Worm (Caenorhabditis elegans): Measurements from ENCODE around the gene mrps-17.

mrps-17 gene

DNA sequence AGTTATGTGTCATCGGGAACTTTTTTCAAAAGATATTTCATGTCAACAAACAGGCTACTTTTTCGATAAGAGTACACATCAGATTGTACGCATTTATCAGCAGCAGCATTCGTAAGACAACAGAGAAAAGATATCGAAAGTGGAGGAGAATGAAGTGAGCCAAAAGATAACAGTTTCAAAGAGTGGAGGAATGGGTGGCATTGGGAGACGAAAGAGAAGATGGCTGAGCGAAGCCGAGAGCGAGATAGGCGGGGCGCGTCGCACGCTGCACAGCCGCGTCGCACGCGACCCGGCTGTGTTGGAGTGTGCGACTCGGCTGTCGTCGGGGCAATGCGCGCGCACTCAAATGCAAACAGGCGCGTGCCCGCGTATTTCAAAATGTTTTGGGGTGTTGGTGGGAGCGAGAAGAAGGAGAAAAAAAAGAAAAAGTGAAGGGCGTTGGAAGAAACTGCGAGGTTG is 32.5 kb upstream of the mrps-17 start:
- TF ChIP-seq egl-27 (tag; optimal IDR thresholded peaks at IDR 0.05), result peak; percentile 43
- TF ChIP-seq nhr-67 (tag; optimal IDR thresholded peaks at IDR 0.05), result no peak
- no peak for TF ChIP-seq ceh-9 (tag; optimal IDR thresholded peaks at IDR 0.05)
- TF ChIP-seq aly-2 (tag; optimal IDR thresholded peaks at IDR 0.05), result no peak
- TF ChIP-seq ZK546.5 (tag; optimal IDR thresholded peaks at IDR 0.05), result no peak
- TF ChIP-seq skn-1 (tag; optimal IDR thresholded peaks at IDR 0.05), result no peak
- no peak for TF ChIP-seq hmg-11 (tag; optimal IDR thresholded peaks at IDR 0.05)
- TF ChIP-seq nhr-23 (tag; optimal IDR thresholded peaks at IDR 0.05), result peak; percentile 75
- TF ChIP-seq elt-2 (tag; optimal IDR thresholded peaks at IDR 0.05), result peak; percentile 99
- TF ChIP-seq sea-2 (GFP tag; optimal IDR thresholded peaks at IDR 0.05), result no peak
- TF ChIP-seq pqm-1 (tag; optimal IDR thresholded peaks at IDR 0.05), result peak; percentile 94
- peak; percentile 49 for TF ChIP-seq snpc-4 (tag; optimal IDR thresholded peaks at IDR 0.05)
- TF ChIP-seq egl-5 (tag; optimal IDR thresholded peaks at IDR 0.05), result no peak
- no peak for TF ChIP-seq zag-1 (tag; optimal IDR thresholded peaks at IDR 0.05)
- TF ChIP-seq ceh-16 (tag; optimal IDR thresholded peaks at IDR 0.05), result no peak
- TF ChIP-seq unc-39 (tag; optimal IDR thresholded peaks at IDR 0.05), result no peak
- TF ChIP-seq lin-15B (tag; optimal IDR thresholded peaks at IDR 0.05), result peak; percentile 84
- no peak for TF ChIP-seq ceh-82 (tag; optimal IDR thresholded peaks at IDR 0.05)
- peak in 2 of 3 experiments; percentile 8 to 36 for TF ChIP-seq elt-3 (tag; optimal IDR thresholded peaks at IDR 0.05)
- peak; percentile 72 for TF ChIP-seq ceh-28 (tag; optimal IDR thresholded peaks at IDR 0.05)
- TF ChIP-seq fkh-2 (tag; optimal IDR thresholded peaks at IDR 0.05), result no peak
- TF ChIP-seq lin-39 (tag; optimal IDR thresholded peaks at IDR 0.05), result peak; percentile 97
- peak; percentile 92 for TF ChIP-seq nhr-25 (tag; optimal IDR thresholded peaks at IDR 0.05)
- TF ChIP-seq nhr-12 (tag; optimal IDR thresholded peaks at IDR 0.05), result no peak
- TF ChIP-seq fos-1 (tag; optimal IDR thresholded peaks at IDR 0.05), result peak; percentile 33
- no peak for TF ChIP-seq daf-12 (tag; optimal IDR thresholded peaks at IDR 0.05)
- TF ChIP-seq nhr-77 (tag; optimal IDR thresholded peaks at IDR 0.05), result peak; percentile 71
- TF ChIP-seq mml-1 (tag; optimal IDR thresholded peaks at IDR 0.05), result no peak
- no peak for TF ChIP-seq unc-62 (GFP tag; optimal IDR thresholded peaks at IDR 0.05)
- TF ChIP-seq ztf-4 (tag; optimal IDR thresholded peaks at IDR 0.05), result no peak
- peak; percentile 25 for TF ChIP-seq elt-1 (tag; optimal IDR thresholded peaks at IDR 0.05)
- no peak for TF ChIP-seq nhr-237 (tag; optimal IDR thresholded peaks at IDR 0.05)
- no peak for TF ChIP-seq eor-1 (tag; optimal IDR thresholded peaks at IDR 0.05)
- no peak for TF ChIP-seq ztf-11 (tag; optimal IDR thresholded peaks at IDR 0.05)
- peak; percentile 60 for TF ChIP-seq mdl-1 (tag; optimal IDR thresholded peaks at IDR 0.05)
- peak; percentile 97 for TF ChIP-seq nfya-1 (tag; optimal IDR thresholded peaks at IDR 0.05; ENCODE audit: insufficient read depth)
- TF ChIP-seq nhr-28 (tag; optimal IDR thresholded peaks at IDR 0.05), result no peak
- peak; percentile 86 for TF ChIP-seq pha-4 (tag; optimal IDR thresholded peaks at IDR 0.05)
- TF ChIP-seq tbx-2 (tag; optimal IDR thresholded peaks at IDR 0.05), result peak; percentile 62
- TF ChIP-seq ama-1 (optimal IDR thresholded peaks at IDR 0.05), result peak; percentile 50
- TF ChIP-seq jun-1 (tag; optimal IDR thresholded peaks at IDR 0.05), result peak; percentile 92
- TF ChIP-seq R02D3.7 (tag; optimal IDR thresholded peaks at IDR 0.05), result peak; percentile 50
- TF ChIP-seq nhr-43 (tag; optimal IDR thresholded peaks at IDR 0.05; ENCODE audit: poor library complexity, severe bottlenecking), result peak; percentile 74
- TF ChIP-seq fkh-10 (GFP tag; optimal IDR thresholded peaks at IDR 0.05), result no peak
- TF ChIP-seq nhr-11 (tag; optimal IDR thresholded peaks at IDR 0.05), result peak; percentile 44
- TF ChIP-seq nhr-76 (tag; optimal IDR thresholded peaks at IDR 0.05), result no peak
- peak; percentile 93 for TF ChIP-seq lsy-12 (tag; optimal IDR thresholded peaks at IDR 0.05)

DNA sequence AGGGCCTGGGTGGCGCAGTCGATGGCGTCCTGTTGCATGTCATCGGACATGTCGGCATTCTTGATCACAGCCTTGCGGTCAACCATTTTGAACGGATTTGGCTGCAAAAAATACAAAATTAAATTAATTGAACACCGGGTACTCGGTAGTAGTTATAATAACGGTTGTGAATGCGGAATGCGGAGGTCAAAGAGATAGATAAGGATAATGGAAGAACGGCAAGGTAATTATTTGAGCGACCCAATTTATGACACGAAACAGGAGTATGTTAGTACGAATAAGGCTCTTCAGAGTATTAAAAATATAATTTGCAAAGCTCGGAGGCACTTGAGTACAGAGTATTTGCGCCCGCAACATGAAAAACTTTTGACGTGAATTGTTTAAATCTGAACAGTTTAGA is 32.1 kb upstream of the mrps-17 start, which contains the start of gene dlc-1:
Gene dlc-1, minus strand, starts transcription at position 101 of the 400 bp plus-strand sequence.
- no peak for TF ChIP-seq nfya-1 (tag; optimal IDR thresholded peaks at IDR 0.05; ENCODE audit: insufficient read depth)
- TF ChIP-seq nhr-23 (tag; optimal IDR thresholded peaks at IDR 0.05), result no peak
- no peak for TF ChIP-seq ceh-16 (tag; optimal IDR thresholded peaks at IDR 0.05)
- no peak for TF ChIP-seq mml-1 (tag; optimal IDR thresholded peaks at IDR 0.05)

All from whole organism, L3 larva.